Worm (Caenorhabditis elegans) whole organism, L3 larva: ENCODE data around the gene ran-3.

Experiments
- R02D3.7 ChIP-seq: fragments of 150-350 bp; optimal IDR thresholded peaks from 2 replicates; lab custom pipeline; 2014; ENCODE audit warnings: missing biosample characterization, missing genetic modification characterization
- ZK546.5 ChIP-seq: sonication (generic microtip); optimal IDR thresholded peaks from 2 replicates; lab custom pipeline; 2017; ENCODE audit warnings: missing biosample characterization, missing genetic modification characterization
- aly-2 ChIP-seq: fragments of 150-350 bp; optimal IDR thresholded peaks from 2 replicates; lab custom pipeline; 2014; ENCODE audit warnings: missing biosample characterization, missing genetic modification characterization
- ama-1 ChIP-seq: fragments of 150-350 bp; optimal IDR thresholded peaks from 2 replicates; lab custom pipeline; 2018
- ceh-16 ChIP-seq: sonication (generic microtip); optimal IDR thresholded peaks from 2 replicates; lab custom pipeline; 2017; ENCODE audit warnings: missing biosample characterization, missing genetic modification characterization
- ceh-28 ChIP-seq: fragments of 150-350 bp; optimal IDR thresholded peaks from 2 replicates; lab custom pipeline; 2014; ENCODE audit warnings: missing biosample characterization, missing genetic modification reagents, missing genetic modification characterization
- ceh-82 ChIP-seq: fragments of 150-350 bp; optimal IDR thresholded peaks from 2 replicates; lab custom pipeline; 2014; ENCODE audit warnings: missing biosample characterization, missing genetic modification characterization
- ceh-9 ChIP-seq: sonication (generic microtip); optimal IDR thresholded peaks from 2 replicates; lab custom pipeline; 2018; ENCODE audit warnings: missing biosample characterization, missing genetic modification characterization
- daf-12 ChIP-seq: fragments of 150-350 bp; optimal IDR thresholded peaks from 2 replicates; lab custom pipeline; 2014; ENCODE audit warnings: missing biosample characterization, missing genetic modification reagents, missing genetic modification characterization
- egl-27 ChIP-seq: sonication (generic microtip); optimal IDR thresholded peaks from 4 replicates; lab custom pipeline; 2017; ENCODE audit warnings: missing biosample characterization, missing genetic modification reagents, missing genetic modification characterization
- elt-1 ChIP-seq: fragments of 150-350 bp; optimal IDR thresholded peaks from 2 replicates; lab custom pipeline; 2014; ENCODE audit warnings: missing biosample characterization, missing genetic modification characterization
- elt-2 ChIP-seq: sonication (generic microtip); optimal IDR thresholded peaks from 2 replicates; lab custom pipeline; 2016; ENCODE audit warnings: missing genetic modification reagents, mild to moderate bottlenecking, missing genetic modification characterization, missing compliant biosample characterization
- elt-3 ChIP-seq, 3 experiments: fragments of 150-350 bp in 1 of 3; sonication (generic microtip) in 2 of 3; optimal IDR thresholded peaks; 2 replicates in 2 of 3; 4 replicates in 1 of 3; lab custom pipeline; 2014 to 2017; ENCODE audit warnings: missing biosample characterization in 3 of 3, missing genetic modification characterization in 3 of 3
- eor-1 ChIP-seq, 2 experiments: fragments of 150-350 bp; optimal IDR thresholded peaks; 2 replicates each; lab custom pipeline; 2014 to 2018; ENCODE audit warnings: missing biosample characterization in 2 of 2, missing genetic modification characterization in 2 of 2
- fos-1 ChIP-seq: fragments of 150-350 bp; optimal IDR thresholded peaks from 2 replicates; lab custom pipeline; 2014; ENCODE audit warnings: missing biosample characterization, missing genetic modification characterization
- lin-39 ChIP-seq: fragments of 150-350 bp; optimal IDR thresholded peaks from 2 replicates; lab custom pipeline; 2018; ENCODE audit warnings: missing biosample characterization, missing genetic modification reagents, missing genetic modification characterization
- lsy-12 ChIP-seq: sonication (generic microtip); optimal IDR thresholded peaks from 2 replicates; lab custom pipeline; 2016; ENCODE audit warnings: mild to moderate bottlenecking, missing genetic modification characterization, missing compliant biosample characterization
- mdl-1 ChIP-seq: fragments of 150-350 bp; optimal IDR thresholded peaks from 2 replicates; lab custom pipeline; 2014; ENCODE audit warnings: missing biosample characterization, missing genetic modification characterization
- mml-1 ChIP-seq: fragments of 150-350 bp; sonication (generic microtip); optimal IDR thresholded peaks from 3 replicates; lab custom pipeline; 2014; ENCODE audit warnings: missing biosample characterization, missing genetic modification characterization
- nfya-1 ChIP-seq: sonication (generic microtip); optimal IDR thresholded peaks from 2 replicates; lab custom pipeline; 2017; ENCODE audit warnings: missing genetic modification characterization, mild to moderate bottlenecking, missing compliant biosample characterization, antibody characterized with exemption, moderate library complexity; ENCODE audit not compliant: insufficient read depth
- nhr-11 ChIP-seq: fragments of 150-350 bp; optimal IDR thresholded peaks from 2 replicates; lab custom pipeline; 2014; ENCODE audit warnings: missing biosample characterization, missing genetic modification characterization
- nhr-12 ChIP-seq: fragments of 150-350 bp; optimal IDR thresholded peaks from 2 replicates; lab custom pipeline; 2014; ENCODE audit warnings: missing biosample characterization, missing genetic modification characterization
- nhr-23 ChIP-seq: fragments of 150-350 bp; optimal IDR thresholded peaks from 2 replicates; lab custom pipeline; 2014; ENCODE audit warnings: missing biosample characterization, missing genetic modification reagents, missing genetic modification characterization
- nhr-237 ChIP-seq: fragments of 150-350 bp; optimal IDR thresholded peaks from 2 replicates; lab custom pipeline; 2014; ENCODE audit warnings: missing biosample characterization, missing genetic modification characterization
- nhr-25 ChIP-seq: sonication (generic microtip); optimal IDR thresholded peaks from 2 replicates; lab custom pipeline; 2017; ENCODE audit warnings: missing biosample characterization, missing genetic modification characterization
- nhr-28 ChIP-seq: fragments of 150-350 bp; optimal IDR thresholded peaks from 2 replicates; lab custom pipeline; 2014; ENCODE audit warnings: missing biosample characterization, missing genetic modification characterization
- nhr-43 ChIP-seq: sonication (generic microtip); optimal IDR thresholded peaks from 2 replicates; lab custom pipeline; 2016; ENCODE audit warnings: mild to moderate bottlenecking, missing genetic modification characterization, missing compliant biosample characterization; ENCODE audit not compliant: poor library complexity, severe bottlenecking
- nhr-67 ChIP-seq: fragments of 150-350 bp; optimal IDR thresholded peaks from 2 replicates; lab custom pipeline; 2014; ENCODE audit warnings: missing biosample characterization, missing genetic modification characterization
- nhr-77 ChIP-seq: fragments of 150-350 bp; optimal IDR thresholded peaks from 2 replicates; lab custom pipeline; 2014; ENCODE audit warnings: missing biosample characterization, missing genetic modification characterization
- pha-4 ChIP-seq: fragments of 150-350 bp; optimal IDR thresholded peaks from 2 replicates; lab custom pipeline; 2014; ENCODE audit warnings: missing biosample characterization, missing genetic modification reagents, missing genetic modification characterization
- pqm-1 ChIP-seq: fragments of 150-350 bp; optimal IDR thresholded peaks from 2 replicates; lab custom pipeline; 2017; ENCODE audit warnings: missing biosample characterization, missing genetic modification characterization, inconsistent platforms
- sea-2 ChIP-seq: fragments of 150-350 bp; sonication (generic microtip); optimal IDR thresholded peaks from 4 replicates; lab custom pipeline; 2014; ENCODE audit warnings: missing biosample characterization, missing genetic modification reagents, missing genetic modification characterization
- skn-1 ChIP-seq: fragments of 150-350 bp; optimal IDR thresholded peaks from 2 replicates; lab custom pipeline; 2014; ENCODE audit warnings: missing biosample characterization, missing genetic modification characterization
- tbx-2 ChIP-seq: sonication (generic microtip); optimal IDR thresholded peaks from 2 replicates; lab custom pipeline; 2016; ENCODE audit warnings: mild to moderate bottlenecking, missing genetic modification characterization, missing compliant biosample characterization
- unc-39 ChIP-seq: sonication (generic microtip); optimal IDR thresholded peaks from 4 replicates; lab custom pipeline; 2017; ENCODE audit warnings: missing biosample characterization, missing genetic modification characterization
- unc-62 ChIP-seq: fragments of 150-350 bp; sonication (generic microtip); optimal IDR thresholded peaks from 4 replicates; lab custom pipeline; 2014; ENCODE audit warnings: missing biosample characterization, missing genetic modification reagents, missing genetic modification characterization
- ztf-11 ChIP-seq: fragments of 150-350 bp; optimal IDR thresholded peaks from 2 replicates; lab custom pipeline; 2014; ENCODE audit warnings: missing biosample characterization, missing genetic modification characterization
- ztf-4 ChIP-seq: fragments of 150-350 bp; optimal IDR thresholded peaks from 2 replicates; lab custom pipeline; 2014; ENCODE audit warnings: missing biosample characterization, missing genetic modification characterization

The ran-3 gene

ce11 chrII:8354233-8354750 is 29.4 kb upstream of the ran-3 start, which contains the start of gene C26D10.6:
C26D10.6 (minus strand) TSS chrII:8354700.
- TF ChIP-seq elt-1 (tag; lab: Kevin White, UChicago) (peak; percentile 70), ceh-9 (tag; lab: Kevin White, UChicago) (no peak)

ce11 chrII:8353288-8353687 is 28.4 kb upstream of the ran-3 start:
- no peak for TF ChIP-seq ZK546.5 (tag; lab: Kevin White, UChicago)
- no peak for TF ChIP-seq nhr-67 (tag; lab: Kevin White, UChicago)
- no peak for TF ChIP-seq daf-12 (tag; lab: Kevin White, UChicago)
- TF ChIP-seq mml-1 (tag; lab: Kevin White, UChicago) = no peak
- TF ChIP-seq nhr-12 = no peak
- TF ChIP-seq skn-1 (tag; lab: Kevin White, UChicago) = no peak
- TF ChIP-seq pqm-1 (tag; lab: Kevin White, UChicago) = no peak
- TF ChIP-seq lin-39 = peak; percentile 7
- TF ChIP-seq nhr-25 (tag; lab: Kevin White, UChicago) = no peak
- TF ChIP-seq ceh-82 (tag; lab: Kevin White, UChicago) = no peak
- no peak for TF ChIP-seq ztf-11 (tag; lab: Kevin White, UChicago)
- no peak for TF ChIP-seq lsy-12 (tag; lab: Kevin White, UChicago)
- peak; percentile 30 for TF ChIP-seq nfya-1 (tag; lab: Kevin White, UChicago)
- TF ChIP-seq elt-3 (tag; optimal IDR thresholded peaks at IDR 0.05; lab: Kevin White, UChicago) = no peak
- TF ChIP-seq tbx-2 = no peak
- no peak for TF ChIP-seq nhr-11 (tag; lab: Kevin White, UChicago)
- no peak for TF ChIP-seq nhr-23 (tag; lab: Kevin White, UChicago)

ce11 chrII:8346384-8346783 is 21.5 kb upstream of the ran-3 start, which contains the start of gene eff-1:
eff-1 (plus strand) TSS chrII:8346684.
- no peak for TF ChIP-seq unc-39 (tag; lab: Kevin White, UChicago)
- TF ChIP-seq unc-62 = no peak
- no peak for TF ChIP-seq R02D3.7 (tag; lab: Kevin White, UChicago)
- TF ChIP-seq elt-2 (tag; lab: Kevin White, UChicago) = no peak
- TF ChIP-seq ceh-82 (tag; lab: Kevin White, UChicago) = no peak
- no peak for TF ChIP-seq nhr-237
- no peak for TF ChIP-seq ceh-16 (tag; lab: Kevin White, UChicago)

ce11 chrII:8345613-8346012 is 20.8 kb upstream of the ran-3 start:
- TF ChIP-seq nhr-43 = peak; percentile 33
- TF ChIP-seq ama-1 = no peak
- no peak for TF ChIP-seq ceh-16 (tag; lab: Kevin White, UChicago)

DNA sequence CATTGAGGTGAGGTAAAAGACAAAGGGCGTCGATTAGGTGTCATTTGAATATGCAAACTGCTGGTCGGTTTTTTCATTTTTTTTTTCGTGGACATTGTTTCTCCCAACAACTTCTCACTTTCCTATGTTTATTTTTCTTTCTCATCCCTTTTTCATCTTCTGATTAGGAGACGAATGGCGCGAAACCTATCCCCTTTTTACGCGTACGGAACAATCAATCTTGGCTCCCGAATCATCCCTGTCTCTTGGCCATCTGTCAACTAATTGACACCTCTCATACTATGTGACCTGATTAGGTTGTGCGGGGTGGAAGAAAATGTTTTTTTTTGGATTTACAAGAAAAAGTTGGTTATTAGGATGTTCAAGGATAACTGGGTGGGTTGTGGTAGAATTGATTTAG is 20.0 kb upstream of the ran-3 start:
- TF ChIP-seq unc-62 = no peak
- peak; percentile 4 for TF ChIP-seq nhr-23 (tag; lab: Kevin White, UChicago)
- no peak for TF ChIP-seq fos-1 (tag; lab: Kevin White, UChicago)
- TF ChIP-seq nfya-1 (tag; lab: Kevin White, UChicago) = no peak

DNA sequence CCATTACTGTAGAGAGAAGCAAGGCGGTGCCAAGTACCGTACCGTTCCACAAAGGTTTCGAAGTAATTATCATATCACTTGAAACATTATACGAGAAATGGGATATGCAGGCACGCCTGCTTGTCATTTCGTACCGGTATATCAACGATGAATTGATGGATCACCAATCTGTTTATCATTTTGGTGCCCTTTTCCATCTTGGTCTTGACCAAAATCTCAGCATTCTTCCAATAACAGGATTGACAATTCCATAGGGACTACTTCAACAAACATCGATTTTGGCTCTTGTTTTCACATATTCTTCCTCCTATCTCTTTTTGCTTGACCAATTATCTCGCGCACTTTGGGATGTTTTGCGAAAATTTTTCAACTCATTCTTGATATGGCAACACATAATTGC is 14.3 kb upstream of the ran-3 start:
- TF ChIP-seq ztf-4 (tag; lab: Kevin White, UChicago) (no peak), egl-27 (no peak), ZK546.5 (tag; lab: Kevin White, UChicago) (no peak), lin-39 (no peak), unc-62 (no peak), R02D3.7 (tag; lab: Kevin White, UChicago) (no peak), sea-2 (no peak), eor-1 (tag; optimal IDR thresholded peaks at IDR 0.05; lab: Kevin White, UChicago) (no peak), nhr-77 (no peak), nhr-12 (no peak), nhr-28 (tag; lab: Kevin White, UChicago) (no peak), ceh-82 (tag; lab: Kevin White, UChicago) (no peak), aly-2 (no peak), pha-4 (tag; lab: Kevin White, UChicago) (no peak), elt-1 (tag; lab: Kevin White, UChicago) (no peak), ceh-28 (tag; lab: Kevin White, UChicago) (no peak), ceh-16 (tag; lab: Kevin White, UChicago) (no peak), mdl-1 (tag; lab: Kevin White, UChicago) (no peak), ceh-9 (tag; lab: Kevin White, UChicago) (no peak)
